Comparison of ENCODE assay signal across 1 fruit fly cellular context in genomic region chr2L:3506806-3507205, dm6.
TF ChIP-seq lines count a peak whose summit lies in the region.

No protein-coding gene starts in this region.

TF ChIP-seq in whole organism, embryonic, 481 proteins besides CTCF, POLR2A, EP300 and RAD21 (continued from another document):
- TF ChIP-seq Asciz (GFP tag; optimal IDR thresholded peaks at IDR 0.05; lab: Kevin White, UChicago) (peak; percentile 43), CG1792 (GFP tag; optimal IDR thresholded peaks at IDR 0.05; lab: Kevin White, UChicago) (no peak), CG13424 (tag; optimal IDR thresholded peaks at IDR 0.05; lab: Kevin White, UChicago) (no peak), Ets65A (GFP tag; lab: Kevin White, UChicago) (peak; percentile 16), ssp (GFP tag; IDR thresholded peaks at IDR 0.05; lab: Robert Waterston, UW) (no peak), chm (GFP tag; IDR thresholded peaks at IDR 0.05; lab: Robert Waterston, UW) (no peak), CG11504 (tag; optimal IDR thresholded peaks at IDR 0.05; lab: Kevin White, UChicago) (peak; percentile 35), Atf3 (GFP tag; optimal IDR thresholded peaks at IDR 0.05; lab: Kevin White, UChicago) (no peak), ato (GFP tag; IDR thresholded peaks at IDR 0.05; lab: Robert Waterston, UW; ENCODE audit: partially characterized antibody) (no peak), kah (GFP tag; optimal IDR thresholded peaks at IDR 0.05; lab: Kevin White, UChicago) (no peak), Nf-YA (GFP tag; IDR thresholded peaks at IDR 0.05; lab: Robert Waterston, UW) (no peak), dmrt99B (tag; optimal IDR thresholded peaks at IDR 0.05; lab: Kevin White, UChicago) (peak; percentile 24), CG34376 (GFP tag; optimal IDR thresholded peaks at IDR 0.05; lab: Kevin White, UChicago) (no peak), Oaz (GFP tag; IDR thresholded peaks at IDR 0.05; lab: Robert Waterston, UW) (no peak), hb (GFP tag; IDR thresholded peaks at IDR 0.05; lab: Robert Waterston, UW; ENCODE audit: partially characterized antibody) (no peak), phol (tag; optimal IDR thresholded peaks at IDR 0.05; lab: Kevin White, UChicago) (peak; percentile 26), CG7963 (GFP tag; IDR thresholded peaks at IDR 0.05; lab: Robert Waterston, UW; ENCODE audit: partially characterized antibody) (no peak), CG6689 (GFP tag; IDR thresholded peaks at IDR 0.05; lab: Robert Waterston, UW) (0 out of 2 replicates have a peak, but pooled peaks have one; percentile 25), CG8359 (GFP tag; optimal IDR thresholded peaks at IDR 0.05; lab: Kevin White, UChicago; ENCODE audit: borderline replicate concordance) (no peak), CG7839 (tag; optimal IDR thresholded peaks at IDR 0.05; lab: Kevin White, UChicago) (no peak), Oli (tag; optimal IDR thresholded peaks at IDR 0.05; lab: Kevin White, UChicago) (peak; percentile 25), tup (GFP tag; optimal IDR thresholded peaks at IDR 0.05; lab: Kevin White, UChicago) (no peak), da (GFP tag; optimal IDR thresholded peaks at IDR 0.05; lab: Kevin White, UChicago) (no peak), Hr51 (GFP tag; optimal IDR thresholded peaks at IDR 0.05; lab: Kevin White, UChicago) (peak in 1 of 2 experiments; percentile 9), Drgx (GFP tag; IDR thresholded peaks at IDR 0.05; lab: Robert Waterston, UW) (peak; percentile 37), CG7556 (GFP tag; optimal IDR thresholded peaks at IDR 0.05; lab: Kevin White, UChicago) (no peak), pfk (GFP tag; optimal IDR thresholded peaks at IDR 0.05; lab: Kevin White, UChicago) (no peak), ems (GFP tag; optimal IDR thresholded peaks at IDR 0.05; lab: Kevin White, UChicago) (no peak), Vsx1 (GFP tag; optimal IDR thresholded peaks at IDR 0.05; lab: Kevin White, UChicago) (no peak), Lhr (GFP tag; optimal IDR thresholded peaks at IDR 0.05; lab: Kevin White, UChicago) (no peak), ash1 (GFP tag; optimal IDR thresholded peaks at IDR 0.05; lab: Kevin White, UChicago) (no peak), CG3847 (GFP tag; IDR thresholded peaks at IDR 0.05; lab: Robert Waterston, UW) (no peak), Ssrp (tag; optimal IDR thresholded peaks at IDR 0.05; lab: Kevin White, UChicago) (peak; percentile 10), dati (GFP tag; IDR thresholded peaks at IDR 0.05; lab: Robert Waterston, UW) (no peak), so (GFP tag; IDR thresholded peaks at IDR 0.05; lab: Robert Waterston, UW) (no peak), Sox102F (GFP tag; optimal IDR thresholded peaks at IDR 0.05; lab: Kevin White, UChicago) (peak; percentile 37), CG10147 (GFP tag; optimal IDR thresholded peaks at IDR 0.05; lab: Kevin White, UChicago) (no peak), sisA (GFP tag; IDR thresholded peaks at IDR 0.05; lab: Robert Waterston, UW) (0 out of 2 replicates have a peak, but pooled peaks have one; percentile 16), Sox100B (GFP tag; optimal IDR thresholded peaks at IDR 0.05; lab: Kevin White, UChicago) (peak; percentile 12), Xrp1 (GFP tag; IDR thresholded peaks at IDR 0.05; lab: Robert Waterston, UW) (no peak)
TF ChIP-seq in whole organism, embryonic: peak in this region for 17.
